Worm (Caenorhabditis elegans): Measurements from ENCODE around the gene gsnl-1.

- TF ChIP-seq him-1 (tag; optimal IDR thresholded peaks at IDR 0.05) = no peak
- no peak for TF ChIP-seq W03F9.2 (tag; optimal IDR thresholded peaks at IDR 0.05)
These were observed 10.9 kb downstream of the gsnl-1 start, which contains the start of gene acs-14 for ce11 chrV:9507742-9508141.

Data from whole organism, L4/young adult.